Worm (Caenorhabditis elegans): ENCODE measurements around the gene F23D12.7.

F23D12.7 gene

ce11 chrX:14412774-14413173, 40.9 kb downstream of the F23D12.7 start, which contains the start of gene fbxa-179:
Gene fbxa-179 (minus strand): TSS chrX:14412874.
- TF ChIP-seq nhr-12 (tag; optimal IDR thresholded peaks at IDR 0.05) = no peak
- TF ChIP-seq nhr-84 (tag; optimal IDR thresholded peaks at IDR 0.05) = no peak
- no peak for TF ChIP-seq nhr-47 (tag; optimal IDR thresholded peaks at IDR 0.05)
- no peak for TF ChIP-seq nhr-19 (GFP tag; conservative IDR thresholded peaks at IDR 0.05)
- no peak for TF ChIP-seq skn-1 (tag; optimal IDR thresholded peaks at IDR 0.05)
- no peak for TF ChIP-seq grh-1 (GFP tag; IDR thresholded peaks at IDR 0.05)
- TF ChIP-seq ceh-88 (GFP tag; IDR thresholded peaks at IDR 0.05) = no peak
- TF ChIP-seq C16A3.4 (tag; optimal IDR thresholded peaks at IDR 0.05) = no peak
- no peak for TF ChIP-seq mab-9 (GFP tag; IDR thresholded peaks at IDR 0.05)
- no peak for TF ChIP-seq lin-35 (GFP tag; optimal IDR thresholded peaks at IDR 0.05)
- no peak for TF ChIP-seq lin-39 (tag; optimal IDR thresholded peaks at IDR 0.05)
- no peak for TF ChIP-seq efl-1 (optimal IDR thresholded peaks at IDR 0.05)
- no peak for TF ChIP-seq efl-1 (GFP tag; optimal IDR thresholded peaks at IDR 0.05 in 1 of 2)
- TF ChIP-seq C34B4.2 (tag; optimal IDR thresholded peaks at IDR 0.05) = no peak
- no peak for TF ChIP-seq hpl-2 (GFP tag; optimal IDR thresholded peaks at IDR 0.05)
- no peak for TF ChIP-seq ets-5 (GFP tag; IDR thresholded peaks at IDR 0.05)

ce11 chrX:14405817-14406216, 47.8 kb downstream of the F23D12.7 start, which contains the start of gene frpr-17:
Gene frpr-17 (plus strand): TSS chrX:14406117.
- TF ChIP-seq ces-1 (GFP tag; optimal IDR thresholded peaks at IDR 0.05) (no peak), nhr-28 (tag; optimal IDR thresholded peaks at IDR 0.05) (no peak), ceh-8 (GFP tag; optimal IDR thresholded peaks at IDR 0.05) (no peak)

Data from whole organism, L1 larva.